Worm (Caenorhabditis elegans) whole organism, L3 larva: ENCODE measurements around the gene C01G10.5.

Source experiments
- elt-2 ChIP-seq: sonication (generic microtip); optimal IDR thresholded peaks from 2 replicates; lab custom pipeline; 2016; ENCODE audit warnings: missing genetic modification reagents, mild to moderate bottlenecking, missing genetic modification characterization, missing compliant biosample characterization
- skn-1 ChIP-seq: fragments of 150-350 bp; optimal IDR thresholded peaks from 2 replicates; lab custom pipeline; 2014; ENCODE audit warnings: missing biosample characterization, missing genetic modification characterization

C01G10.5 gene

ce11 chrV:15048107-15048506, 41.2 kb downstream of the C01G10.5 start, which contains the start of gene sdc-3:
sdc-3 (minus strand) TSS chrV:15048207.
- peak; percentile 4 for TF ChIP-seq elt-2 (tag; lab: Kevin White, UChicago)
- TF ChIP-seq skn-1: no peak
